Fruit fly (Drosophila melanogaster) whole organism, pupa: ENCODE results near the gene CG5727.

Experiments
- CG10348 ChIP-seq: fragments of 200-800 bp; sonication (Bioruptor generic); IDR thresholded peaks from 2 replicates; pipeline ENCODE4 v1.3.6; 2022; ENCODE audit warnings: missing biosample characterization, missing genetic modification characterization
- CG12605 ChIP-seq: fragments of 200-800 bp; sonication (Bioruptor generic); IDR thresholded peaks from 2 replicates; pipeline ENCODE4 v1.3.6; 2022; ENCODE audit warnings: missing biosample characterization, missing genetic modification characterization
- CG13204 ChIP-seq: fragments of 200-800 bp; sonication (Bioruptor generic); optimal IDR thresholded peaks from 2 replicates; lab custom pipeline; 2018; ENCODE audit warnings: missing biosample characterization, mild to moderate bottlenecking, missing genetic modification characterization, moderate library complexity
- CG14655 ChIP-seq: fragments of 200-800 bp; sonication (Bioruptor generic); optimal IDR thresholded peaks from 3 replicates; lab custom pipeline; 2017; ENCODE audit warnings: mild to moderate bottlenecking, missing biosample characterization, missing genetic modification reagents, missing genetic modification characterization
- CG15710 ChIP-seq: fragments of 200-800 bp; sonication (Bioruptor generic); optimal IDR thresholded peaks from 2 replicates; lab custom pipeline; 2018; ENCODE audit warnings: missing biosample characterization, mild to moderate bottlenecking, missing genetic modification characterization, moderate library complexity
- CG17806 ChIP-seq: fragments of 200-800 bp; sonication (Bioruptor generic); optimal IDR thresholded peaks from 2 replicates; lab custom pipeline; 2018; ENCODE audit warnings: missing biosample characterization, mild to moderate bottlenecking, missing genetic modification characterization, moderate library complexity
- CG32121 ChIP-seq: fragments of 200-800 bp; sonication (Bioruptor generic); IDR thresholded peaks from 2 replicates; pipeline ENCODE4 v1.3.6; 2022; ENCODE audit warnings: missing biosample characterization, missing genetic modification characterization
- CG34367 ChIP-seq: fragments of 200-800 bp; sonication (Bioruptor generic); optimal IDR thresholded peaks from 2 replicates; lab custom pipeline; 2018; ENCODE audit warnings: missing biosample characterization, mild to moderate bottlenecking, missing genetic modification characterization
- CG4496 ChIP-seq: fragments of 200-800 bp; sonication (Bioruptor generic); IDR thresholded peaks from 3 replicates; pipeline ENCODE4 v1.3.6; 2022; ENCODE audit warnings: missing biosample characterization, missing genetic modification characterization
- CG8159 ChIP-seq: fragments of 200-800 bp; sonication (Bioruptor generic); optimal IDR thresholded peaks from 3 replicates; lab custom pipeline; 2018; ENCODE audit warnings: missing biosample characterization, mild to moderate bottlenecking, missing genetic modification characterization, moderate library complexity
- CG8301 ChIP-seq: fragments of 200-800 bp; sonication (Bioruptor generic); optimal IDR thresholded peaks from 2 replicates; lab custom pipeline; 2018; ENCODE audit warnings: missing biosample characterization, mild to moderate bottlenecking, missing genetic modification characterization
- CG9948 ChIP-seq: fragments of 200-800 bp; sonication (Bioruptor generic); optimal IDR thresholded peaks from 2 replicates; lab custom pipeline; 2018; ENCODE audit warnings: missing biosample characterization, mild to moderate bottlenecking, missing genetic modification characterization, moderate library complexity
- D1 ChIP-seq: fragments of 200-800 bp; sonication (Bioruptor generic); optimal IDR thresholded peaks from 2 replicates; lab custom pipeline; 2018; ENCODE audit warnings: missing biosample characterization, mild to moderate bottlenecking, missing genetic modification characterization, moderate library complexity
- EcR ChIP-seq: fragments of 200-800 bp; sonication (Bioruptor generic); optimal IDR thresholded peaks from 3 replicates; lab custom pipeline; 2019; ENCODE audit warnings: missing biosample characterization, missing genetic modification characterization, mild to moderate bottlenecking, moderate library complexity, missing genetic modification reagents
- Ets98B ChIP-seq: fragments of 200-800 bp; sonication (Bioruptor generic); IDR thresholded peaks from 2 replicates; pipeline ENCODE4 v1.3.6; 2022; ENCODE audit warnings: missing biosample characterization, missing genetic modification characterization
- Pif1A ChIP-seq: fragments of 200-800 bp; sonication (Bioruptor generic); optimal IDR thresholded peaks from 3 replicates; lab custom pipeline; 2016; ENCODE audit warnings: missing biosample characterization, missing genetic modification characterization
- Pif1B ChIP-seq: fragments of 200-800 bp; sonication (Bioruptor generic); optimal IDR thresholded peaks from 3 replicates; lab custom pipeline; 2016; ENCODE audit warnings: missing biosample characterization, missing genetic modification characterization
- Snoo ChIP-seq: fragments of 200-800 bp; sonication (Bioruptor generic); optimal IDR thresholded peaks from 3 replicates; lab custom pipeline; 2017; ENCODE audit warnings: missing biosample characterization, mild to moderate bottlenecking, missing genetic modification characterization, inconsistent platforms
- fd96Ca ChIP-seq: fragments of 200-800 bp; sonication (Bioruptor generic); IDR thresholded peaks from 3 replicates; pipeline ENCODE4 v1.3.6; 2022; ENCODE audit warnings: missing biosample characterization, missing genetic modification characterization
- gl ChIP-seq: fragments of 200-800 bp; sonication (Bioruptor generic); optimal IDR thresholded peaks from 2 replicates; lab custom pipeline; 2018; ENCODE audit warnings: missing biosample characterization, mild to moderate bottlenecking, missing genetic modification characterization
- rn ChIP-seq: fragments of 200-800 bp; sonication (Bioruptor generic); IDR thresholded peaks from 2 replicates; pipeline ENCODE4 v1.3.6; 2022; ENCODE audit warnings: missing biosample characterization, missing genetic modification characterization

Gene CG5727

dm6 chr2L:10237725-10238446 is 27.4 kb upstream of the CG5727 start, which contains the start of gene mthl15:
mthl15 (minus strand) TSS chr2L:10238317.
- TF ChIP-seq rn (GFP tag; lab: Robert Waterston, UW) (no peak), Snoo (tag; lab: Kevin White, UChicago) (no peak), CG9948 (tag; lab: Kevin White, UChicago) (no peak), CG32121 (no peak), gl (tag; lab: Kevin White, UChicago) (no peak)

dm6 chr2L:10232827-10233226 is 22.3 kb upstream of the CG5727 start:
- no peak for TF ChIP-seq CG32121
- no peak for TF ChIP-seq Pif1A
- TF ChIP-seq CG4496 (GFP tag; lab: Robert Waterston, UW): no peak
- TF ChIP-seq CG10348: no peak
- no peak for TF ChIP-seq D1 (tag; lab: Kevin White, UChicago)
- TF ChIP-seq CG15710 (tag; lab: Kevin White, UChicago): no peak
- TF ChIP-seq CG17806 (tag; lab: Kevin White, UChicago): no peak
- TF ChIP-seq fd96Ca (GFP tag; lab: Robert Waterston, UW): no peak
- no peak for TF ChIP-seq CG34367 (tag; lab: Kevin White, UChicago)
- TF ChIP-seq Pif1B: no peak
- TF ChIP-seq CG8301 (tag; lab: Kevin White, UChicago): no peak
- TF ChIP-seq CG8159 (tag; lab: Kevin White, UChicago): no peak

dm6 chr2L:10232152-10232816 is 21.8 kb upstream of the CG5727 start, which contains the start of gene eEF1delta:
eEF1delta (plus strand) TSS chr2L:10232507.
- TF ChIP-seq CG17806 (tag; lab: Kevin White, UChicago): no peak
- no peak for TF ChIP-seq CG8301 (tag; lab: Kevin White, UChicago)
- TF ChIP-seq Pif1B: no peak
- TF ChIP-seq Snoo (tag; lab: Kevin White, UChicago): no peak
- TF ChIP-seq fd96Ca (GFP tag; lab: Robert Waterston, UW): no peak
- no peak for TF ChIP-seq CG8159 (tag; lab: Kevin White, UChicago)
- TF ChIP-seq CG34367 (tag; lab: Kevin White, UChicago): no peak
- TF ChIP-seq Pif1A: no peak
- no peak for TF ChIP-seq CG12605 (GFP tag; lab: Robert Waterston, UW)
- no peak for TF ChIP-seq CG32121
- no peak for TF ChIP-seq CG10348
- no peak for TF ChIP-seq rn (GFP tag; lab: Robert Waterston, UW)
- no peak for TF ChIP-seq EcR (GFP tag; lab: Kevin White, UChicago)
- TF ChIP-seq CG14655: no peak
- TF ChIP-seq CG4496 (GFP tag; lab: Robert Waterston, UW): no peak

- no peak for TF ChIP-seq EcR (GFP tag; lab: Kevin White, UChicago)
Measured at dm6 chr2L:10231510-10231909, 21.0 kb upstream of the CG5727 start, which contains the start of gene ova. ova (minus strand) TSS chr2L:10231692.

- TF ChIP-seq D1 (tag; lab: Kevin White, UChicago) (no peak), rn (GFP tag; lab: Robert Waterston, UW) (no peak), Ets98B (GFP tag; lab: Robert Waterston, UW) (no peak), CG12605 (GFP tag; lab: Robert Waterston, UW) (no peak), CG13204 (GFP tag; lab: Kevin White, UChicago) (no peak), CG10348 (no peak), CG32121 (peak; percentile 54; the same call in 1 of the 2 replicates), CG14655 (no peak), CG15710 (tag; lab: Kevin White, UChicago) (peak; percentile 10), CG9948 (tag; lab: Kevin White, UChicago) (peak; percentile 30), CG8159 (tag; lab: Kevin White, UChicago) (peak; percentile 38), gl (tag; lab: Kevin White, UChicago) (no peak), Pif1B (peak; percentile 62), CG17806 (tag; lab: Kevin White, UChicago) (peak; percentile 53), CG4496 (GFP tag; lab: Robert Waterston, UW) (peak; percentile 65; the same call in 2 of the 3 replicates), CG8301 (tag; lab: Kevin White, UChicago) (peak; percentile 61), Pif1A (peak; percentile 79), EcR (GFP tag; lab: Kevin White, UChicago) (no peak)
Measured at dm6 chr2L:10231092-10231494, 20.6 kb upstream of the CG5727 start.

dm6 chr2L:10230455-10230854 is 20.0 kb upstream of the CG5727 start:
- no peak for TF ChIP-seq Ets98B (GFP tag; lab: Robert Waterston, UW)
- TF ChIP-seq CG32121: no peak
- no peak for TF ChIP-seq rn (GFP tag; lab: Robert Waterston, UW)
